Worm (Caenorhabditis elegans) whole organism, late embryonic: ENCODE results near the gene spig-7.

ENCODE experiments used
- C38D4.7 ChIP-seq: fragments of 200-800 bp; sonication (Bioruptor generic); optimal IDR thresholded peaks from 2 replicates; lab custom pipeline; 2018; ENCODE audit warnings: mild to moderate bottlenecking, missing genetic modification characterization, moderate library complexity, missing compliant biosample characterization
- T23F11.4 ChIP-seq: fragments of 200-800 bp; sonication (Bioruptor generic); optimal IDR thresholded peaks from 2 replicates; lab custom pipeline; 2018; ENCODE audit warnings: mild to moderate bottlenecking, missing genetic modification characterization, missing compliant biosample characterization
- Y22D7AL.16 ChIP-seq: sonication (generic microtip); optimal IDR thresholded peaks from 2 replicates; lab custom pipeline; 2016; ENCODE audit warnings: missing genetic modification characterization, missing compliant biosample characterization
- ceh-22 ChIP-seq: sonication (generic microtip); optimal IDR thresholded peaks from 2 replicates; lab custom pipeline; 2017; ENCODE audit warnings: missing biosample characterization, missing genetic modification characterization
- ceh-24 ChIP-seq: sonication (generic microtip); optimal IDR thresholded peaks from 2 replicates; lab custom pipeline; 2016; ENCODE audit warnings: mild to moderate bottlenecking, missing genetic modification characterization, missing compliant biosample characterization
- ceh-31 ChIP-seq: sonication (generic microtip); optimal IDR thresholded peaks from 2 replicates; lab custom pipeline; 2016; ENCODE audit warnings: missing genetic modification characterization, missing compliant biosample characterization
- ceh-9 ChIP-seq: sonication (generic microtip); optimal IDR thresholded peaks from 2 replicates; lab custom pipeline; 2016; ENCODE audit warnings: mild to moderate bottlenecking, missing genetic modification characterization, inconsistent platforms, missing compliant biosample characterization
- elt-2 ChIP-seq: sonication (generic microtip); optimal IDR thresholded peaks from 2 replicates; lab custom pipeline; 2016; ENCODE audit warnings: missing genetic modification reagents, missing genetic modification characterization, missing compliant biosample characterization
- eyg-1 ChIP-seq: sonication (generic microtip); optimal IDR thresholded peaks from 2 replicates; lab custom pipeline; 2016; ENCODE audit warnings: missing genotype, missing genetic modification characterization, missing compliant biosample characterization
- fkh-10 ChIP-seq: fragments of 150-350 bp; optimal IDR thresholded peaks from 2 replicates; lab custom pipeline; 2014; ENCODE audit warnings: missing biosample characterization, missing genetic modification reagents, missing genetic modification characterization
- lin-11 ChIP-seq: fragments of 200-800 bp; sonication (Bioruptor generic); optimal IDR thresholded peaks from 2 replicates; lab custom pipeline; 2018; ENCODE audit warnings: mild to moderate bottlenecking, missing genetic modification characterization, missing compliant biosample characterization
- madf-2 ChIP-seq: sonication (generic microtip); optimal IDR thresholded peaks from 2 replicates; lab custom pipeline; 2017; ENCODE audit warnings: missing genetic modification characterization, missing compliant biosample characterization
- mec-3 ChIP-seq: sonication (generic microtip); optimal IDR thresholded peaks from 2 replicates; lab custom pipeline; 2016; ENCODE audit warnings: borderline replicate concordance, missing genetic modification characterization, missing compliant biosample characterization
- pat-9 ChIP-seq: fragments of 200-800 bp; sonication (Bioruptor generic); optimal IDR thresholded peaks from 2 replicates; lab custom pipeline; 2018; ENCODE audit warnings: mild to moderate bottlenecking, missing genetic modification characterization, moderate library complexity, missing compliant biosample characterization
- pqm-1 ChIP-seq: sonication (generic microtip); optimal IDR thresholded peaks from 2 replicates; lab custom pipeline; 2016; ENCODE audit warnings: missing genetic modification characterization, missing compliant biosample characterization
- ttx-3 ChIP-seq: sonication (generic microtip); optimal IDR thresholded peaks from 2 replicates; lab custom pipeline; 2016; ENCODE audit warnings: missing genetic modification reagents, missing genetic modification characterization, missing compliant biosample characterization
- unc-3 ChIP-seq, 2 experiments: fragments of 200-800 bp in 1 of 2; sonication (Bioruptor generic) in 1 of 2; sonication (generic microtip) in 1 of 2; conservative IDR thresholded peaks in 1 of 2; optimal IDR thresholded peaks in 1 of 2; 2 replicates each; pipeline versions ENCODE4 v1.3.6 to Lab custom; 2016 to 2022; ENCODE audit warnings: missing compliant biosample characterization in 2 of 2, missing genetic modification characterization in 2 of 2, missing genetic modification reagents in 1 of 2
- zip-5 ChIP-seq: sonication (generic microtip); optimal IDR thresholded peaks from 2 replicates; lab custom pipeline; 2016; ENCODE audit warnings: missing genetic modification characterization, missing compliant biosample characterization

spig-7 gene

DNA sequence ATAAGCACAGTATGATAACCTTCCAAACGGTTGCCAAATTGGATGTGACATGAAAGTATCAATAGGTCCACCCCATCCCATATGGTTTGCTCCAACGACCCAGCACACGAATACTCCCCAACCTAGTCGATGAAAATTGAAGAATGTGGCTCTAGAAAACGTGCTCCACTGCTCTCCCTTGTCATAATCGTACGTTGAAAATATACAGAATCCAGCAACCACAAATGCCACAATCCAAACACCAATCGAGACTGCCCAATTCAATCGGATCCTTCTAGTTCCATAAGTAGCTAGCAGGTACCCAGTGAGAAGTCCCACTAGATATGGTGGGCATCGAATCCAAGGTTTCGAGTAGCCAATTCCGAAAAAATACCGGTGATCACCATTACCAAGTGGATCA is 44.3 kb downstream of the spig-7 start:
- no peak for TF ChIP-seq C38D4.7
- no peak for TF ChIP-seq ttx-3 (tag; lab: Kevin White, UChicago)
- TF ChIP-seq ceh-24 = no peak
- TF ChIP-seq eyg-1 (tag; lab: Kevin White, UChicago) = no peak
- TF ChIP-seq fkh-10 (GFP tag; lab: Kevin White, UChicago) = no peak
- TF ChIP-seq pat-9 (tag; lab: Kevin White, UChicago) = no peak
- TF ChIP-seq mec-3 (tag; lab: Kevin White, UChicago) = no peak
- TF ChIP-seq ceh-9 (tag; lab: Kevin White, UChicago) = no peak
- TF ChIP-seq lin-11 (tag; lab: Kevin White, UChicago) = no peak
- no peak for TF ChIP-seq zip-5 (tag; lab: Kevin White, UChicago)
- no peak for TF ChIP-seq madf-2 (tag; lab: Kevin White, UChicago)

ce11 chrV:1540249-1540648 is 45.7 kb downstream of the spig-7 start:
- TF ChIP-seq pqm-1 (tag; lab: Kevin White, UChicago) (no peak), unc-3 (GFP tag; conservative IDR thresholded peaks at IDR 0.05; lab: Robert Waterston, UW) (no peak), unc-3 (tag; optimal IDR thresholded peaks at IDR 0.05; lab: Kevin White, UChicago) (no peak), elt-2 (tag; lab: Kevin White, UChicago) (no peak), Y22D7AL.16 (no peak)

ce11 chrV:1541786-1542185 is 47.2 kb downstream of the spig-7 start, which contains the start of gene oac-31:
Gene oac-31, minus strand, starts transcription at chrV:1541886.
- TF ChIP-seq ceh-31 (no peak), T23F11.4 (no peak), ceh-22 (no peak)
